Worm (Caenorhabditis elegans) whole organism, L3 larva: ENCODE data around the gene C47D12.4.

Source experiments
- R02D3.7 ChIP-seq: fragments of 150-350 bp; optimal IDR thresholded peaks from 2 replicates; lab custom pipeline; 2014; ENCODE audit warnings: missing biosample characterization, missing genetic modification characterization
- ZK546.5 ChIP-seq: sonication (generic microtip); optimal IDR thresholded peaks from 2 replicates; lab custom pipeline; 2017; ENCODE audit warnings: missing biosample characterization, missing genetic modification characterization
- aly-2 ChIP-seq: fragments of 150-350 bp; optimal IDR thresholded peaks from 2 replicates; lab custom pipeline; 2014; ENCODE audit warnings: missing biosample characterization, missing genetic modification characterization
- ama-1 ChIP-seq: fragments of 150-350 bp; optimal IDR thresholded peaks from 2 replicates; lab custom pipeline; 2018
- ceh-16 ChIP-seq: sonication (generic microtip); optimal IDR thresholded peaks from 2 replicates; lab custom pipeline; 2017; ENCODE audit warnings: missing biosample characterization, missing genetic modification characterization
- ceh-28 ChIP-seq: fragments of 150-350 bp; optimal IDR thresholded peaks from 2 replicates; lab custom pipeline; 2014; ENCODE audit warnings: missing biosample characterization, missing genetic modification reagents, missing genetic modification characterization
- ceh-9 ChIP-seq: sonication (generic microtip); optimal IDR thresholded peaks from 2 replicates; lab custom pipeline; 2018; ENCODE audit warnings: missing biosample characterization, missing genetic modification characterization
- daf-12 ChIP-seq: fragments of 150-350 bp; optimal IDR thresholded peaks from 2 replicates; lab custom pipeline; 2014; ENCODE audit warnings: missing biosample characterization, missing genetic modification reagents, missing genetic modification characterization
- egl-27 ChIP-seq: sonication (generic microtip); optimal IDR thresholded peaks from 4 replicates; lab custom pipeline; 2017; ENCODE audit warnings: missing biosample characterization, missing genetic modification reagents, missing genetic modification characterization
- egl-5 ChIP-seq: fragments of 150-350 bp; optimal IDR thresholded peaks from 2 replicates; lab custom pipeline; 2017; ENCODE audit warnings: missing biosample characterization, missing genetic modification reagents, missing genetic modification characterization, inconsistent platforms
- elt-1 ChIP-seq: fragments of 150-350 bp; optimal IDR thresholded peaks from 2 replicates; lab custom pipeline; 2014; ENCODE audit warnings: missing biosample characterization, missing genetic modification characterization
- elt-2 ChIP-seq: sonication (generic microtip); optimal IDR thresholded peaks from 2 replicates; lab custom pipeline; 2016; ENCODE audit warnings: missing genetic modification reagents, mild to moderate bottlenecking, missing genetic modification characterization, missing compliant biosample characterization
- elt-3 ChIP-seq, 3 experiments: fragments of 150-350 bp in 1 of 3; sonication (generic microtip) in 2 of 3; optimal IDR thresholded peaks; 2 replicates in 2 of 3; 4 replicates in 1 of 3; lab custom pipeline; 2014 to 2017; ENCODE audit warnings: missing biosample characterization in 3 of 3, missing genetic modification characterization in 3 of 3
- eor-1 ChIP-seq, 2 experiments: fragments of 150-350 bp; optimal IDR thresholded peaks; 2 replicates each; lab custom pipeline; 2014 to 2018; ENCODE audit warnings: missing biosample characterization in 2 of 2, missing genetic modification characterization in 2 of 2
- fkh-10 ChIP-seq: sonication (generic microtip); optimal IDR thresholded peaks from 2 replicates; lab custom pipeline; 2017; ENCODE audit warnings: missing biosample characterization, missing genetic modification reagents, missing genetic modification characterization
- fkh-2 ChIP-seq: fragments of 150-350 bp; optimal IDR thresholded peaks from 2 replicates; lab custom pipeline; 2014; ENCODE audit warnings: missing biosample characterization, missing genetic modification reagents, missing genetic modification characterization
- fos-1 ChIP-seq: fragments of 150-350 bp; optimal IDR thresholded peaks from 2 replicates; lab custom pipeline; 2014; ENCODE audit warnings: missing biosample characterization, missing genetic modification characterization
- hmg-11 ChIP-seq: sonication (generic microtip); optimal IDR thresholded peaks from 2 replicates; lab custom pipeline; 2016; ENCODE audit warnings: missing genetic modification characterization, missing compliant biosample characterization
- jun-1 ChIP-seq: fragments of 150-350 bp; optimal IDR thresholded peaks from 2 replicates; lab custom pipeline; 2014; ENCODE audit warnings: missing biosample characterization, missing genetic modification reagents, missing genetic modification characterization
- lin-15B ChIP-seq: fragments of 150-350 bp; optimal IDR thresholded peaks from 2 replicates; lab custom pipeline; 2014; ENCODE audit warnings: missing biosample characterization, missing genetic modification characterization
- lin-39 ChIP-seq: fragments of 150-350 bp; optimal IDR thresholded peaks from 2 replicates; lab custom pipeline; 2018; ENCODE audit warnings: missing biosample characterization, missing genetic modification reagents, missing genetic modification characterization
- lsy-12 ChIP-seq: sonication (generic microtip); optimal IDR thresholded peaks from 2 replicates; lab custom pipeline; 2016; ENCODE audit warnings: mild to moderate bottlenecking, missing genetic modification characterization, missing compliant biosample characterization
- mdl-1 ChIP-seq: fragments of 150-350 bp; optimal IDR thresholded peaks from 2 replicates; lab custom pipeline; 2014; ENCODE audit warnings: missing biosample characterization, missing genetic modification characterization
- mml-1 ChIP-seq: fragments of 150-350 bp; sonication (generic microtip); optimal IDR thresholded peaks from 3 replicates; lab custom pipeline; 2014; ENCODE audit warnings: missing biosample characterization, missing genetic modification characterization
- nfya-1 ChIP-seq: sonication (generic microtip); optimal IDR thresholded peaks from 2 replicates; lab custom pipeline; 2017; ENCODE audit warnings: missing genetic modification characterization, mild to moderate bottlenecking, missing compliant biosample characterization, antibody characterized with exemption, moderate library complexity; ENCODE audit not compliant: insufficient read depth
- nhr-12 ChIP-seq: fragments of 150-350 bp; optimal IDR thresholded peaks from 2 replicates; lab custom pipeline; 2014; ENCODE audit warnings: missing biosample characterization, missing genetic modification characterization
- nhr-237 ChIP-seq: fragments of 150-350 bp; optimal IDR thresholded peaks from 2 replicates; lab custom pipeline; 2014; ENCODE audit warnings: missing biosample characterization, missing genetic modification characterization
- nhr-25 ChIP-seq: sonication (generic microtip); optimal IDR thresholded peaks from 2 replicates; lab custom pipeline; 2017; ENCODE audit warnings: missing biosample characterization, missing genetic modification characterization
- nhr-28 ChIP-seq: fragments of 150-350 bp; optimal IDR thresholded peaks from 2 replicates; lab custom pipeline; 2014; ENCODE audit warnings: missing biosample characterization, missing genetic modification characterization
- nhr-43 ChIP-seq: sonication (generic microtip); optimal IDR thresholded peaks from 2 replicates; lab custom pipeline; 2016; ENCODE audit warnings: mild to moderate bottlenecking, missing genetic modification characterization, missing compliant biosample characterization; ENCODE audit not compliant: poor library complexity, severe bottlenecking
- nhr-67 ChIP-seq: fragments of 150-350 bp; optimal IDR thresholded peaks from 2 replicates; lab custom pipeline; 2014; ENCODE audit warnings: missing biosample characterization, missing genetic modification characterization
- nhr-76 ChIP-seq: fragments of 150-350 bp; sonication (generic microtip); optimal IDR thresholded peaks from 5 replicates; lab custom pipeline; 2014; ENCODE audit warnings: missing biosample characterization, missing genetic modification characterization
- nhr-77 ChIP-seq: fragments of 150-350 bp; optimal IDR thresholded peaks from 2 replicates; lab custom pipeline; 2014; ENCODE audit warnings: missing biosample characterization, missing genetic modification characterization
- pha-4 ChIP-seq: fragments of 150-350 bp; optimal IDR thresholded peaks from 2 replicates; lab custom pipeline; 2014; ENCODE audit warnings: missing biosample characterization, missing genetic modification reagents, missing genetic modification characterization
- pqm-1 ChIP-seq: fragments of 150-350 bp; optimal IDR thresholded peaks from 2 replicates; lab custom pipeline; 2017; ENCODE audit warnings: missing biosample characterization, missing genetic modification characterization, inconsistent platforms
- sea-2 ChIP-seq: fragments of 150-350 bp; sonication (generic microtip); optimal IDR thresholded peaks from 4 replicates; lab custom pipeline; 2014; ENCODE audit warnings: missing biosample characterization, missing genetic modification reagents, missing genetic modification characterization
- skn-1 ChIP-seq: fragments of 150-350 bp; optimal IDR thresholded peaks from 2 replicates; lab custom pipeline; 2014; ENCODE audit warnings: missing biosample characterization, missing genetic modification characterization
- snpc-4 ChIP-seq: fragments of 150-350 bp; optimal IDR thresholded peaks from 2 replicates; lab custom pipeline; 2014; ENCODE audit warnings: missing biosample characterization, missing genetic modification characterization
- tbx-2 ChIP-seq: sonication (generic microtip); optimal IDR thresholded peaks from 2 replicates; lab custom pipeline; 2016; ENCODE audit warnings: mild to moderate bottlenecking, missing genetic modification characterization, missing compliant biosample characterization
- unc-39 ChIP-seq: sonication (generic microtip); optimal IDR thresholded peaks from 4 replicates; lab custom pipeline; 2017; ENCODE audit warnings: missing biosample characterization, missing genetic modification characterization
- unc-62 ChIP-seq: fragments of 150-350 bp; sonication (generic microtip); optimal IDR thresholded peaks from 4 replicates; lab custom pipeline; 2014; ENCODE audit warnings: missing biosample characterization, missing genetic modification reagents, missing genetic modification characterization
- zag-1 ChIP-seq: fragments of 150-350 bp; optimal IDR thresholded peaks from 2 replicates; lab custom pipeline; 2014; ENCODE audit warnings: missing biosample characterization, missing genetic modification characterization
- ztf-11 ChIP-seq: fragments of 150-350 bp; optimal IDR thresholded peaks from 2 replicates; lab custom pipeline; 2014; ENCODE audit warnings: missing biosample characterization, missing genetic modification characterization
- ztf-4 ChIP-seq: fragments of 150-350 bp; optimal IDR thresholded peaks from 2 replicates; lab custom pipeline; 2014; ENCODE audit warnings: missing biosample characterization, missing genetic modification characterization

Gene C47D12.4

ce11 chrII:11725615-11726014, 44.0 kb downstream of the C47D12.4 start:
- TF ChIP-seq ZK546.5 (tag; lab: Kevin White, UChicago) (no peak), fos-1 (tag; lab: Kevin White, UChicago) (no peak), nhr-76 (no peak)
- TF ChIP-seq, all 47 proteins: peak for 0

- TF ChIP-seq egl-5 (no peak), nhr-12 (tag; lab: Kevin White, UChicago) (no peak), eor-1 (tag; optimal IDR thresholded peaks at IDR 0.05; lab: Kevin White, UChicago) (no peak), tbx-2 (tag; lab: Kevin White, UChicago) (no peak), fkh-10 (GFP tag; lab: Kevin White, UChicago) (no peak), ceh-9 (no peak), ztf-4 (tag; lab: Kevin White, UChicago) (no peak), skn-1 (tag; lab: Kevin White, UChicago) (no peak)
Measured at ce11 chrII:11726470-11727106, 45.0 kb downstream of the C47D12.4 start, which contains the start of gene F13D12.5. Gene F13D12.5 (plus strand): TSS chrII:11726814.

ce11 chrII:11727438-11727837, 45.9 kb downstream of the C47D12.4 start:
- no peak for TF ChIP-seq ceh-28 (tag; lab: Kevin White, UChicago)
- no peak for TF ChIP-seq aly-2
- no peak for TF ChIP-seq elt-2 (tag; lab: Kevin White, UChicago)
- no peak for TF ChIP-seq hmg-11
- no peak for TF ChIP-seq egl-5
- no peak for TF ChIP-seq nhr-25 (tag; lab: Kevin White, UChicago)
- TF ChIP-seq ZK546.5 (tag; lab: Kevin White, UChicago), result no peak
- no peak for TF ChIP-seq nhr-12 (tag; lab: Kevin White, UChicago)
- no peak for TF ChIP-seq ama-1
- TF ChIP-seq elt-1 (tag; lab: Kevin White, UChicago), result no peak
- no peak for TF ChIP-seq snpc-4 (tag; lab: Kevin White, UChicago)
- TF ChIP-seq, all 47 proteins: peak for 0

DNA sequence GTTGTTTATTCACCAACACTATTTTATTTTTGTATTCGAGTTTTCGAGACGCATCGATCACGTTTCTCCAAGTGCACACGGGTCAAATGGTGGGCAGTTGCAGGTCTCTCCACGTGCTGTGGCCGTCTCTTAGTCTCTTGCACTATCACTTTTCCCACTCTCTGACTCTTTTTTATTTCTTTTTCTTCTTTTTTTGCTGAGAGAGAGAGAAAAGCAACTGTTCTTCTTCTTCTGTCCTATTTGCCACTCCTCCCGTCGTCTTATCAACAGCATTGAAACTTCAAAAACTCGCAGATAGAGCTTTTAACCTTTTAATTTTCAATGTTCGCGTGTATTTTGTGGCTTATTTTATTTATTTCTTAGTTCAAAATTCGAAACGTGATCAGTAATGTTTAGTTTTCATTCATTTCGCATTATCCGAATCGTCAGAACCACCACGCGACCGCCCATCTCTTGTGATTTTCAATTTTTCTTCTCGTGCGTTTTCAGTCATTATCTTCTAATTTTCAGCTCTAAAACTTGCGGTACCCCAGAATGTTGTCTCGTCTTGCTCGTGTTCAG, 47.1 kb downstream of the C47D12.4 start, which contains the start of gene alh-8:
TSS of gene alh-8 (plus strand) at position 511 of the 561 bp plus-strand sequence.
- TF ChIP-seq ztf-11 (tag; lab: Kevin White, UChicago) (no peak), nhr-76 (no peak), lin-15B (peak; percentile 14), aly-2 (no peak), ceh-28 (tag; lab: Kevin White, UChicago) (no peak), lsy-12 (tag; lab: Kevin White, UChicago) (no peak), unc-39 (no peak), pqm-1 (tag; lab: Kevin White, UChicago) (peak; percentile 14), elt-2 (tag; lab: Kevin White, UChicago) (peak; percentile 76), ZK546.5 (tag; lab: Kevin White, UChicago) (no peak), R02D3.7 (tag; lab: Kevin White, UChicago) (no peak), elt-3 (tag; optimal IDR thresholded peaks at IDR 0.05; lab: Kevin White, UChicago) (no peak), lin-39 (tag; lab: Kevin White, UChicago) (peak; percentile 31), unc-62 (GFP tag; lab: Kevin White, UChicago) (no peak), nhr-67 (tag; lab: Kevin White, UChicago) (no peak), daf-12 (tag; lab: Kevin White, UChicago) (no peak), egl-5 (no peak), fkh-10 (GFP tag; lab: Kevin White, UChicago) (no peak), fkh-2 (tag; lab: Kevin White, UChicago) (no peak), ama-1 (peak; percentile 53), nhr-237 (tag; lab: Kevin White, UChicago) (no peak), eor-1 (tag; optimal IDR thresholded peaks at IDR 0.05; lab: Kevin White, UChicago) (no peak), mml-1 (no peak), mdl-1 (tag; lab: Kevin White, UChicago) (peak; percentile 92), fos-1 (tag; lab: Kevin White, UChicago) (no peak), nhr-77 (tag; lab: Kevin White, UChicago) (peak; percentile 21), ceh-9 (no peak), sea-2 (GFP tag; lab: Kevin White, UChicago) (no peak), egl-27 (no peak), nhr-43 (tag; lab: Kevin White, UChicago) (no peak), nfya-1 (peak; percentile 44), pha-4 (tag; lab: Kevin White, UChicago) (peak; percentile 55), skn-1 (tag; lab: Kevin White, UChicago) (no peak), zag-1 (tag; lab: Kevin White, UChicago) (no peak), nhr-28 (tag; lab: Kevin White, UChicago) (no peak), hmg-11 (no peak), jun-1 (tag; lab: Kevin White, UChicago) (no peak), ceh-16 (tag; lab: Kevin White, UChicago) (no peak), elt-1 (tag; lab: Kevin White, UChicago) (no peak), tbx-2 (tag; lab: Kevin White, UChicago) (no peak), snpc-4 (tag; lab: Kevin White, UChicago) (no peak), nhr-25 (tag; lab: Kevin White, UChicago) (no peak)
